Worm (Caenorhabditis elegans) whole organism, young adult: ENCODE measurements around the gene F48G7.9.
A peak's percentile ranks its signal among the peaks of the same experiment; 100 is the strongest.

Experiments
- F33H1.4 ChIP-seq: fragments of 200-800 bp; sonication (Bioruptor generic); IDR thresholded peaks from 2 replicates; pipeline ENCODE4 v1.3.6; 2022; ENCODE audit warnings: missing genetic modification reagents, missing genetic modification characterization, missing compliant biosample characterization
- F57A8.1 ChIP-seq: fragments of 200-800 bp; sonication (Bioruptor generic); optimal IDR thresholded peaks from 2 replicates; lab custom pipeline; 2018; ENCODE audit warnings: mild to moderate bottlenecking, missing genetic modification characterization, moderate library complexity, missing compliant biosample characterization
- K12H6.12 ChIP-seq: fragments of 200-800 bp; sonication (Bioruptor generic); optimal IDR thresholded peaks from 2 replicates; lab custom pipeline; 2018; ENCODE audit warnings: mild to moderate bottlenecking, missing genetic modification characterization, missing compliant biosample characterization
- Y53G8AR.9 ChIP-seq: fragments of 200-800 bp; sonication (Bioruptor generic); conservative IDR thresholded peaks from 2 replicates; pipeline ENCODE4 v1.3.6; 2022; ENCODE audit warnings: missing genetic modification reagents, missing genetic modification characterization, missing compliant biosample characterization
- Y67H2A.10 ChIP-seq: fragments of 200-800 bp; sonication (Bioruptor generic); conservative IDR thresholded peaks from 2 replicates; pipeline ENCODE4 v1.3.6; 2022; ENCODE audit warnings: missing genetic modification reagents, missing genetic modification characterization, missing compliant biosample characterization
- attf-5 ChIP-seq: fragments of 200-800 bp; sonication (Bioruptor generic); optimal IDR thresholded peaks from 2 replicates; lab custom pipeline; 2018; ENCODE audit warnings: mild to moderate bottlenecking, missing genetic modification characterization, missing compliant biosample characterization
- bed-1 ChIP-seq: fragments of 200-800 bp; sonication (Bioruptor generic); IDR thresholded peaks from 2 replicates; pipeline ENCODE4 v1.3.6; 2022; ENCODE audit warnings: missing genetic modification reagents, missing genetic modification characterization, missing compliant biosample characterization
- ccch-3 ChIP-seq: fragments of 200-800 bp; sonication (Bioruptor generic); optimal IDR thresholded peaks from 2 replicates; lab custom pipeline; 2018; ENCODE audit warnings: mild to moderate bottlenecking, missing genetic modification characterization, missing compliant biosample characterization
- ceh-27 ChIP-seq: fragments of 200-800 bp; sonication (Bioruptor generic); optimal IDR thresholded peaks from 2 replicates; lab custom pipeline; 2018; ENCODE audit warnings: mild to moderate bottlenecking, missing genetic modification characterization, moderate library complexity, missing compliant biosample characterization
- ceh-58 ChIP-seq: fragments of 200-800 bp; sonication (Bioruptor generic); IDR thresholded peaks from 2 replicates; pipeline ENCODE4 v1.3.6; 2022; ENCODE audit warnings: missing genetic modification characterization, missing compliant biosample characterization
- ekl-4 ChIP-seq: fragments of 200-800 bp; sonication (Bioruptor generic); IDR thresholded peaks from 2 replicates; pipeline ENCODE4 v1.3.6; 2022; ENCODE audit warnings: missing genetic modification reagents, missing genetic modification characterization, missing compliant biosample characterization
- gei-17 ChIP-seq: fragments of 200-800 bp; sonication (Bioruptor generic); optimal IDR thresholded peaks from 2 replicates; lab custom pipeline; 2018; ENCODE audit warnings: mild to moderate bottlenecking, missing genetic modification characterization, missing compliant biosample characterization
- hmg-20 ChIP-seq: fragments of 200-800 bp; sonication (Bioruptor generic); IDR thresholded peaks from 2 replicates; pipeline ENCODE4 v1.3.6; 2022; ENCODE audit warnings: missing genetic modification reagents, missing genetic modification characterization, missing compliant biosample characterization
- let-526 ChIP-seq: fragments of 200-800 bp; sonication (Bioruptor generic); IDR thresholded peaks from 2 replicates; pipeline ENCODE4 v1.3.6; 2022; ENCODE audit warnings: missing genetic modification reagents, missing genetic modification characterization, missing compliant biosample characterization
- lin-54 ChIP-seq: fragments of 200-800 bp; sonication (Bioruptor generic); optimal IDR thresholded peaks from 2 replicates; lab custom pipeline; 2018; ENCODE audit warnings: mild to moderate bottlenecking, missing genetic modification characterization, missing compliant biosample characterization
- mxl-1 ChIP-seq: sonication (generic microtip); optimal IDR thresholded peaks from 2 replicates; lab custom pipeline; 2016; ENCODE audit warnings: missing genetic modification characterization, missing compliant biosample characterization
- nfya-2 ChIP-seq: fragments of 200-800 bp; sonication (Bioruptor generic); IDR thresholded peaks from 2 replicates; pipeline ENCODE4 v1.3.6; 2022; ENCODE audit warnings: missing genetic modification reagents, missing genetic modification characterization, missing compliant biosample characterization
- nhr-120 ChIP-seq: fragments of 200-800 bp; sonication (Bioruptor generic); IDR thresholded peaks from 2 replicates; pipeline ENCODE4 v1.3.6; 2022; ENCODE audit warnings: missing genetic modification characterization, missing compliant biosample characterization
- nhr-80 ChIP-seq: sonication (generic microtip); optimal IDR thresholded peaks from 2 replicates; lab custom pipeline; 2016; ENCODE audit warnings: missing genetic modification characterization, missing compliant biosample characterization
- rcor-1 ChIP-seq: fragments of 200-800 bp; sonication (Bioruptor generic); IDR thresholded peaks from 2 replicates; pipeline ENCODE4 v1.3.6; 2022; ENCODE audit warnings: missing genetic modification reagents, missing genetic modification characterization, missing compliant biosample characterization
- rec-8 ChIP-seq, 2 experiments: sonication (generic microtip); optimal IDR thresholded peaks; 2 replicates each; lab custom pipeline; 2016; ENCODE audit warnings: mild to moderate bottlenecking in 2 of 2, missing genetic modification characterization in 2 of 2, missing genetic modification reagents in 2 of 2, missing genotype in 2 of 2, missing biosample characterization in 1 of 2, missing compliant biosample characterization in 1 of 2, moderate library complexity in 1 of 2
- rpc-1 ChIP-seq, 2 experiments: fragments of 150-350 bp in 1 of 2; sonication (generic microtip) in 1 of 2; optimal IDR thresholded peaks; 2 replicates each; lab custom pipeline; 2014 to 2018; ENCODE audit warnings: missing biosample characterization in 1 of 2, missing genetic modification characterization in 1 of 2, missing genetic modification reagents in 1 of 2, missing genotype in 1 of 2
- snpc-1.1 ChIP-seq: sonication (generic microtip); optimal IDR thresholded peaks from 2 replicates; lab custom pipeline; 2017; ENCODE audit warnings: missing genetic modification characterization, mild to moderate bottlenecking, missing compliant biosample characterization, antibody characterized with exemption, moderate library complexity, missing genotype, missing genetic modification reagents; ENCODE audit not compliant: insufficient read depth
- snpc-1.3 ChIP-seq: sonication (generic microtip); optimal IDR thresholded peaks from 2 replicates; lab custom pipeline; 2017; ENCODE audit warnings: missing genetic modification characterization, mild to moderate bottlenecking, missing compliant biosample characterization, antibody characterized with exemption, moderate library complexity, missing genotype, missing genetic modification reagents; ENCODE audit not compliant: insufficient read depth
- snpc-4 ChIP-seq, 5 experiments: fragments of 150-350 bp in 1 of 5; sonication (generic microtip) in 4 of 5; optimal IDR thresholded peaks; 2 replicates each; lab custom pipeline; 2014 to 2018; ENCODE audit warnings: missing genetic modification characterization in 5 of 5, missing biosample characterization in 3 of 5, antibody characterized with exemption in 2 of 5, mild to moderate bottlenecking in 2 of 5, missing compliant biosample characterization in 2 of 5, missing genotype in 2 of 5, moderate library complexity in 2 of 5, missing genetic modification reagents in 1 of 5
- tlf-1 ChIP-seq: fragments of 200-800 bp; sonication (Bioruptor generic); optimal IDR thresholded peaks from 2 replicates; lab custom pipeline; 2018; ENCODE audit warnings: mild to moderate bottlenecking, missing genetic modification characterization, missing compliant biosample characterization
- unc-62 ChIP-seq: fragments of 150-350 bp; optimal IDR thresholded peaks from 2 replicates; lab custom pipeline; 2014; ENCODE audit warnings: missing biosample characterization, missing genetic modification reagents, missing genetic modification characterization
- xnd-1 ChIP-seq: sonication (generic microtip); optimal IDR thresholded peaks from 2 replicates; lab custom pipeline; 2016; ENCODE audit warnings: missing genotype, missing genetic modification reagents, missing genetic modification characterization, missing compliant biosample characterization
- zfh-2 ChIP-seq: fragments of 200-800 bp; sonication (Bioruptor generic); conservative IDR thresholded peaks from 2 replicates; pipeline ENCODE4 v1.3.6; 2022; ENCODE audit warnings: missing genetic modification reagents, missing genetic modification characterization, missing compliant biosample characterization
- zim-3 ChIP-seq: sonication (generic microtip); optimal IDR thresholded peaks from 2 replicates; lab custom pipeline; 2017; ENCODE audit warnings: mild to moderate bottlenecking, missing genetic modification characterization, moderate library complexity, missing compliant biosample characterization
- ztf-18 ChIP-seq: sonication (generic microtip); optimal IDR thresholded peaks from 2 replicates; lab custom pipeline; 2016; ENCODE audit warnings: missing genotype, mild to moderate bottlenecking, missing genetic modification characterization, missing compliant biosample characterization
- ztf-25 ChIP-seq: fragments of 200-800 bp; sonication (Bioruptor generic); IDR thresholded peaks from 2 replicates; pipeline ENCODE4 v1.3.6; 2022; ENCODE audit warnings: missing genetic modification reagents, missing genetic modification characterization, missing compliant biosample characterization
- ztf-26 ChIP-seq: sonication (generic microtip); optimal IDR thresholded peaks from 2 replicates; lab custom pipeline; 2017; ENCODE audit warnings: missing genetic modification characterization, missing compliant biosample characterization
- ztf-28 ChIP-seq: fragments of 200-800 bp; sonication (Bioruptor generic); IDR thresholded peaks from 2 replicates; pipeline ENCODE4 v1.3.6; 2022; ENCODE audit warnings: missing genetic modification reagents, missing genetic modification characterization, missing compliant biosample characterization
- ztf-3 ChIP-seq: fragments of 200-800 bp; sonication (Bioruptor generic); optimal IDR thresholded peaks from 2 replicates; lab custom pipeline; 2018; ENCODE audit warnings: mild to moderate bottlenecking, missing genetic modification characterization, missing compliant biosample characterization

F48G7.9 gene

ce11 chrV:628527-628926 is at the start of gene F48G7.9:
F48G7.9 (minus strand) TSS chrV:628627.
- TF ChIP-seq attf-5 (GFP tag; lab: Kevin White, UChicago), result no peak
- no peak for TF ChIP-seq nfya-2
- no peak for TF ChIP-seq ceh-58 (GFP tag; lab: Robert Waterston, UW)
- no peak for TF ChIP-seq snpc-1.3 (tag; lab: Kevin White, UChicago)
- no peak for TF ChIP-seq ekl-4 (GFP tag; lab: Robert Waterston, UW)
- TF ChIP-seq zfh-2 (GFP tag; lab: Robert Waterston, UW), result no peak
- TF ChIP-seq gei-17 (GFP tag; lab: Kevin White, UChicago), result no peak
- no peak for TF ChIP-seq ceh-27 (GFP tag; lab: Kevin White, UChicago)
- TF ChIP-seq mxl-1 (tag; lab: Kevin White, UChicago), result no peak
- no peak for TF ChIP-seq F33H1.4 (GFP tag; lab: Robert Waterston, UW)
- TF ChIP-seq hmg-20 (GFP tag; lab: Robert Waterston, UW), result no peak
- no peak for TF ChIP-seq ztf-18 (tag; lab: Kevin White, UChicago)
- no peak for TF ChIP-seq xnd-1 (tag; lab: Kevin White, UChicago)
- no peak for TF ChIP-seq K12H6.12 (tag; lab: Kevin White, UChicago)
- no peak for TF ChIP-seq ztf-3 (GFP tag; lab: Kevin White, UChicago)
- no peak for TF ChIP-seq Y67H2A.10 (GFP tag; lab: Robert Waterston, UW)
- no peak for TF ChIP-seq Y53G8AR.9
- TF ChIP-seq nhr-120, result no peak
- TF ChIP-seq zim-3 (tag; lab: Kevin White, UChicago), result no peak
- no peak for TF ChIP-seq ccch-3 (GFP tag; lab: Kevin White, UChicago)

- no peak for TF ChIP-seq attf-5 (GFP tag; lab: Kevin White, UChicago)
- peak; percentile 69 for TF ChIP-seq nhr-80 (tag; lab: Kevin White, UChicago)
Observed at ce11 chrV:676550-677084, 48.2 kb upstream of the F48G7.9 start, which contains the start of the genes fbxa-72 and srx-21. fbxa-72 (minus strand) TSS chrV:676753. srx-21 (plus strand) TSS chrV:677034.

- TF ChIP-seq unc-62 (GFP tag; lab: Kevin White, UChicago) (no peak), lin-54 (GFP tag; lab: Kevin White, UChicago) (no peak), snpc-4 (GFP tag; optimal IDR thresholded peaks at IDR 0.05; lab: Kevin White, UChicago) (no peak), snpc-4 (tag; optimal IDR thresholded peaks at IDR 0.05; lab: Kevin White, UChicago) (peak in 2 of 4 experiments; percentile 78 to 88), rcor-1 (GFP tag; lab: Robert Waterston, UW) (no peak), rec-8 (tag; optimal IDR thresholded peaks at IDR 0.05; lab: Kevin White, UChicago) (no peak), ztf-3 (GFP tag; lab: Kevin White, UChicago) (no peak), ztf-26 (tag; lab: Kevin White, UChicago) (no peak), attf-5 (GFP tag; lab: Kevin White, UChicago) (no peak), ztf-25 (GFP tag; lab: Robert Waterston, UW) (no peak), let-526 (GFP tag; lab: Robert Waterston, UW) (no peak), snpc-1.1 (peak; percentile 54), tlf-1 (GFP tag; lab: Kevin White, UChicago) (no peak), ztf-28 (GFP tag; lab: Robert Waterston, UW) (no peak), gei-17 (GFP tag; lab: Kevin White, UChicago) (no peak), bed-1 (GFP tag; lab: Robert Waterston, UW) (no peak), zfh-2 (GFP tag; lab: Robert Waterston, UW) (0 out of 2 replicates have a peak, but pooled peaks have one; percentile 42), rpc-1 (optimal IDR thresholded peaks at IDR 0.05; lab: Kevin White, UChicago) (no peak), rpc-1 (tag; optimal IDR thresholded peaks at IDR 0.05; lab: Kevin White, UChicago) (no peak), F57A8.1 (no peak)
Observed at ce11 chrV:676090-676489, 47.7 kb upstream of the F48G7.9 start.
